Fruit fly (Drosophila melanogaster) whole organism, pupa: ENCODE measurements around the gene ND-24L.

Source experiments
- CG10348 ChIP-seq: fragments of 200-800 bp; sonication (Bioruptor generic); IDR thresholded peaks from 2 replicates; pipeline ENCODE4 v1.3.6; 2022; ENCODE audit warnings: missing biosample characterization, missing genetic modification characterization
- CG12605 ChIP-seq: fragments of 200-800 bp; sonication (Bioruptor generic); IDR thresholded peaks from 2 replicates; pipeline ENCODE4 v1.3.6; 2022; ENCODE audit warnings: missing biosample characterization, missing genetic modification characterization
- CG13204 ChIP-seq: fragments of 200-800 bp; sonication (Bioruptor generic); optimal IDR thresholded peaks from 2 replicates; lab custom pipeline; 2018; ENCODE audit warnings: missing biosample characterization, mild to moderate bottlenecking, missing genetic modification characterization, moderate library complexity
- CG14655 ChIP-seq: fragments of 200-800 bp; sonication (Bioruptor generic); optimal IDR thresholded peaks from 3 replicates; lab custom pipeline; 2017; ENCODE audit warnings: mild to moderate bottlenecking, missing biosample characterization, missing genetic modification reagents, missing genetic modification characterization
- CG15710 ChIP-seq: fragments of 200-800 bp; sonication (Bioruptor generic); optimal IDR thresholded peaks from 2 replicates; lab custom pipeline; 2018; ENCODE audit warnings: missing biosample characterization, mild to moderate bottlenecking, missing genetic modification characterization, moderate library complexity
- CG17806 ChIP-seq: fragments of 200-800 bp; sonication (Bioruptor generic); optimal IDR thresholded peaks from 2 replicates; lab custom pipeline; 2018; ENCODE audit warnings: missing biosample characterization, mild to moderate bottlenecking, missing genetic modification characterization, moderate library complexity
- CG32121 ChIP-seq: fragments of 200-800 bp; sonication (Bioruptor generic); IDR thresholded peaks from 2 replicates; pipeline ENCODE4 v1.3.6; 2022; ENCODE audit warnings: missing biosample characterization, missing genetic modification characterization
- CG34367 ChIP-seq: fragments of 200-800 bp; sonication (Bioruptor generic); optimal IDR thresholded peaks from 2 replicates; lab custom pipeline; 2018; ENCODE audit warnings: missing biosample characterization, mild to moderate bottlenecking, missing genetic modification characterization
- CG4496 ChIP-seq: fragments of 200-800 bp; sonication (Bioruptor generic); IDR thresholded peaks from 3 replicates; pipeline ENCODE4 v1.3.6; 2022; ENCODE audit warnings: missing biosample characterization, missing genetic modification characterization
- CG8159 ChIP-seq: fragments of 200-800 bp; sonication (Bioruptor generic); optimal IDR thresholded peaks from 3 replicates; lab custom pipeline; 2018; ENCODE audit warnings: missing biosample characterization, mild to moderate bottlenecking, missing genetic modification characterization, moderate library complexity
- CG8301 ChIP-seq: fragments of 200-800 bp; sonication (Bioruptor generic); optimal IDR thresholded peaks from 2 replicates; lab custom pipeline; 2018; ENCODE audit warnings: missing biosample characterization, mild to moderate bottlenecking, missing genetic modification characterization
- CG9948 ChIP-seq: fragments of 200-800 bp; sonication (Bioruptor generic); optimal IDR thresholded peaks from 2 replicates; lab custom pipeline; 2018; ENCODE audit warnings: missing biosample characterization, mild to moderate bottlenecking, missing genetic modification characterization, moderate library complexity
- D1 ChIP-seq: fragments of 200-800 bp; sonication (Bioruptor generic); optimal IDR thresholded peaks from 2 replicates; lab custom pipeline; 2018; ENCODE audit warnings: missing biosample characterization, mild to moderate bottlenecking, missing genetic modification characterization, moderate library complexity
- EcR ChIP-seq: fragments of 200-800 bp; sonication (Bioruptor generic); optimal IDR thresholded peaks from 3 replicates; lab custom pipeline; 2019; ENCODE audit warnings: missing biosample characterization, missing genetic modification characterization, mild to moderate bottlenecking, moderate library complexity, missing genetic modification reagents
- Ets98B ChIP-seq: fragments of 200-800 bp; sonication (Bioruptor generic); IDR thresholded peaks from 2 replicates; pipeline ENCODE4 v1.3.6; 2022; ENCODE audit warnings: missing biosample characterization, missing genetic modification characterization
- Pif1A ChIP-seq: fragments of 200-800 bp; sonication (Bioruptor generic); optimal IDR thresholded peaks from 3 replicates; lab custom pipeline; 2016; ENCODE audit warnings: missing biosample characterization, missing genetic modification characterization
- Pif1B ChIP-seq: fragments of 200-800 bp; sonication (Bioruptor generic); optimal IDR thresholded peaks from 3 replicates; lab custom pipeline; 2016; ENCODE audit warnings: missing biosample characterization, missing genetic modification characterization
- Snoo ChIP-seq: fragments of 200-800 bp; sonication (Bioruptor generic); optimal IDR thresholded peaks from 3 replicates; lab custom pipeline; 2017; ENCODE audit warnings: missing biosample characterization, mild to moderate bottlenecking, missing genetic modification characterization, inconsistent platforms
- fd96Ca ChIP-seq: fragments of 200-800 bp; sonication (Bioruptor generic); IDR thresholded peaks from 3 replicates; pipeline ENCODE4 v1.3.6; 2022; ENCODE audit warnings: missing biosample characterization, missing genetic modification characterization
- gl ChIP-seq: fragments of 200-800 bp; sonication (Bioruptor generic); optimal IDR thresholded peaks from 2 replicates; lab custom pipeline; 2018; ENCODE audit warnings: missing biosample characterization, mild to moderate bottlenecking, missing genetic modification characterization
- rn ChIP-seq: fragments of 200-800 bp; sonication (Bioruptor generic); IDR thresholded peaks from 2 replicates; pipeline ENCODE4 v1.3.6; 2022; ENCODE audit warnings: missing biosample characterization, missing genetic modification characterization

ND-24L gene

dm6 chr3L:17358490-17358889, 37.9 kb upstream of the ND-24L start:
- TF ChIP-seq CG9948 (tag; lab: Kevin White, UChicago) (no peak), Pif1A (GFP tag; lab: Kevin White, UChicago) (no peak)

DNA sequence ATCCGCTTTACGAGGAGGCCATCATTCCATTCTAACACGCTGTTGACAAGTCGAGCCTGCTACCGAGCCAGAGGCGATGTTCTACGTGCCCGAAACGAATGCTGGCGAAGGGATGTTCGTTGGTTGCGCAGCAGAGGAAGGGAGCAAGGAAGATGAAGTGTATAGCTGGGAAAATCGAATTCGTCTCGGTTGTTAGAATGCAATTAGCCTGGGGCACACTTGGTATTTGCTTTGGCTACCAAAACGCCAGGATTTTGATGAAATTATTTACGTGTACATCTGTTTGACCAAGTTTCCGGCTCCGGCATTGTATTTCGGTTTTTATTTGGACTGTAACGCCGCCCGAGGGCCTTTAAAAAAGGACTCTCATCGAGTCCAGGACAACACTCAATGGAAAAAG, 36.8 kb upstream of the ND-24L start:
- no peak for TF ChIP-seq CG12605 (GFP tag; lab: Robert Waterston, UW)

- TF ChIP-seq Ets98B (GFP tag; lab: Robert Waterston, UW) (no peak), CG10348 (GFP tag; lab: Robert Waterston, UW) (no peak), Pif1B (no peak), CG32121 (GFP tag; lab: Robert Waterston, UW) (no peak), CG14655 (GFP tag; lab: Kevin White, UChicago) (no peak), CG17806 (tag; lab: Kevin White, UChicago) (no peak), EcR (GFP tag; lab: Kevin White, UChicago) (no peak)
- TF ChIP-seq, all 21 proteins: peak for 0
These were observed 32.2 kb upstream of the ND-24L start for dm6 chr3L:17352812-17353211.

- TF ChIP-seq Pif1A (GFP tag; lab: Kevin White, UChicago) (no peak), rn (GFP tag; lab: Robert Waterston, UW) (no peak), CG4496 (GFP tag; lab: Robert Waterston, UW) (no peak), Ets98B (GFP tag; lab: Robert Waterston, UW) (no peak), CG15710 (tag; lab: Kevin White, UChicago) (no peak), D1 (no peak), Pif1B (no peak), CG8301 (tag; lab: Kevin White, UChicago) (no peak), gl (tag; lab: Kevin White, UChicago) (no peak), CG32121 (GFP tag; lab: Robert Waterston, UW) (no peak), Snoo (tag; lab: Kevin White, UChicago) (no peak), CG10348 (GFP tag; lab: Robert Waterston, UW) (no peak), CG13204 (GFP tag; lab: Kevin White, UChicago) (no peak)
These were observed 30.9 kb upstream of the ND-24L start, which contains the start of gene CG7692 for dm6 chr3L:17351522-17351921. CG7692 (plus strand) TSS chr3L:17351822.

- TF ChIP-seq CG15710 (tag; lab: Kevin White, UChicago) (no peak), CG13204 (GFP tag; lab: Kevin White, UChicago) (no peak), CG4496 (GFP tag; lab: Robert Waterston, UW) (no peak), CG17806 (tag; lab: Kevin White, UChicago) (no peak), gl (tag; lab: Kevin White, UChicago) (no peak), Ets98B (GFP tag; lab: Robert Waterston, UW) (no peak), CG10348 (GFP tag; lab: Robert Waterston, UW) (no peak), CG8159 (tag; lab: Kevin White, UChicago) (no peak), Snoo (tag; lab: Kevin White, UChicago) (no peak), CG34367 (tag; lab: Kevin White, UChicago) (no peak), CG14655 (GFP tag; lab: Kevin White, UChicago) (no peak), CG32121 (GFP tag; lab: Robert Waterston, UW) (no peak), EcR (GFP tag; lab: Kevin White, UChicago) (no peak), CG9948 (tag; lab: Kevin White, UChicago) (no peak)
These were observed 29.0 kb upstream of the ND-24L start, which contains the start of gene Mip for dm6 chr3L:17349604-17350003. Mip (minus strand) TSS chr3L:17349666.

DNA sequence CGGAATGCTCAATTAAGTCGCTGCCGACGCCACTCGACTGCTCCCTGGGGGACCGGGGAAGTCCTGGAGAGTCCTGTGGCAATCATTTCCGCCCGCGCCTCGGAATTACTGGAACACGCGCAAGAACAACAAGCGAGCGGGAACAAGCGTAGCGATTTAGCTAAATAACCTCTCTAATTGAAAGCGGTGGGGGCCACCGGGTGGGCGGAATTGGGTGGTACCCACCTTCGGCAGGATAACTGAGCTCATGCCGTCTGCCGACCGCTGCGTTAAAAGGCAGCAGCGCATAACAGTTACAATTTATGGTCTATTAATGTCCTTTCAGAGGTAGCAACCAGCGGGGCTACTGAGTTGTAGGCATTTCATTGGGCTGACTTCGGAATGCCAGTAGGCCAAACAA, 25.8 kb upstream of the ND-24L start:
- TF ChIP-seq CG32121 (GFP tag; lab: Robert Waterston, UW) = no peak
- no peak for TF ChIP-seq D1
- no peak for TF ChIP-seq EcR (GFP tag; lab: Kevin White, UChicago)
- TF ChIP-seq rn (GFP tag; lab: Robert Waterston, UW) = no peak
- TF ChIP-seq CG34367 (tag; lab: Kevin White, UChicago) = no peak
- no peak for TF ChIP-seq Pif1B
- TF ChIP-seq gl (tag; lab: Kevin White, UChicago) = no peak
- TF ChIP-seq CG9948 (tag; lab: Kevin White, UChicago) = no peak
- no peak for TF ChIP-seq Snoo (tag; lab: Kevin White, UChicago)
- TF ChIP-seq fd96Ca (GFP tag; lab: Robert Waterston, UW) = no peak
- no peak for TF ChIP-seq Pif1A (GFP tag; lab: Kevin White, UChicago)
- no peak for TF ChIP-seq Ets98B (GFP tag; lab: Robert Waterston, UW)
- no peak for TF ChIP-seq CG17806 (tag; lab: Kevin White, UChicago)
- no peak for TF ChIP-seq CG8301 (tag; lab: Kevin White, UChicago)
- TF ChIP-seq CG14655 (GFP tag; lab: Kevin White, UChicago) = no peak
- TF ChIP-seq CG4496 (GFP tag; lab: Robert Waterston, UW) = no peak

DNA sequence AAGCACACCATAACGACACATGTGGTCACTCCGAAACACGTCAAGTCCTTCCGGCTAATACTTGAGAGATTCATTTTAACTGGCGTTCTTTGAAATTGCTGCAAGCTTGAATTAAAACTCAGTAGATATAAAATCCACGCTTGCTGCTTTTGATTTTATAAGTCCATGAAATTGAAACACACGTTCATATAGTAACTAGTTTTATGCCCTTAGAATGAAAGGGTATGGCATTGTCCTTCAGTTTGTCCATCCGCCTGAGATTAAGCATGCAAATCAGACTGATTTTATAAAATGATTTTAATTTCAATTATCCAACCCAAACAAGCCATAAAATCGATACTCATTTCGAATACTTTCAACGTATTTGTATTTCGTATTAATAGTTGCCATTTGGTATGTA, 24.0 kb upstream of the ND-24L start, which contains the start of gene brv2:
Gene brv2, minus strand, starts transcription at position 101 of the 400 bp plus-strand sequence.
- TF ChIP-seq Pif1A (GFP tag; lab: Kevin White, UChicago) (no peak), rn (GFP tag; lab: Robert Waterston, UW) (no peak), CG9948 (tag; lab: Kevin White, UChicago) (no peak)
